Fruit fly (Drosophila melanogaster): ENCODE data around the gene CG2059.

Gene CG2059

dm6 chrX:7318464-7318863, 32.3 kb downstream of the CG2059 start:
- TF ChIP-seq insv (optimal IDR thresholded peaks at IDR 0.05) (no peak), Sin3A (optimal IDR thresholded peaks at IDR 0.05) (no peak), ttk (optimal IDR thresholded peaks at IDR 0.05) (no peak), Myc (optimal IDR thresholded peaks at IDR 0.05) (no peak), psq (optimal IDR thresholded peaks at IDR 0.05) (no peak), h (optimal IDR thresholded peaks at IDR 0.05) (no peak)

- TF ChIP-seq h (optimal IDR thresholded peaks at IDR 0.05) (no peak), ttk (optimal IDR thresholded peaks at IDR 0.05) (no peak), psq (optimal IDR thresholded peaks at IDR 0.05) (no peak)
These were observed 33.0 kb downstream of the CG2059 start for dm6 chrX:7319053-7319702.

DNA sequence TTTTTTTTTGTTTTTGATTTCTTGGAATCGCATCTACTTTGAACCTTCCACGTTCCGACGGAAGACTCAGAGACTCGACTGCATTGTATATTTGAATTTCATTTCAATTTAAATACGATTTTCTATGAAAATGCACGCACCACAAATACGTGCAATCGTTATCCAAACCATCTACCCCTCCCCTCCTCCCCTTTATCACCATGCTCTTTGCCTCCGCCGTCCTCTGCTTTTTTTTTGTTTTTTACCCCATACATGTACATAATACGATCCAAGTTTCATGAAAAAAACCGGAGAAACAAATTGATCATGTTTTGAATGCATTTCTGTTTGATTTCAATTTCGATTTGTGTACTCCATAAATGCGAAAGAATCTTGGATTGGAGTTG, 33.5 kb downstream of the CG2059 start:
- TF ChIP-seq psq (optimal IDR thresholded peaks at IDR 0.05), result no peak
- TF ChIP-seq Myc (optimal IDR thresholded peaks at IDR 0.05), result no peak
- no peak for TF ChIP-seq ttk (optimal IDR thresholded peaks at IDR 0.05)
- TF ChIP-seq insv (optimal IDR thresholded peaks at IDR 0.05), result no peak
- TF ChIP-seq Sin3A (optimal IDR thresholded peaks at IDR 0.05), result no peak
- TF ChIP-seq h (optimal IDR thresholded peaks at IDR 0.05), result no peak

- no peak for TF ChIP-seq Myc (optimal IDR thresholded peaks at IDR 0.05)
- TF ChIP-seq insv (optimal IDR thresholded peaks at IDR 0.05), result no peak
- TF ChIP-seq Sin3A (optimal IDR thresholded peaks at IDR 0.05), result no peak
- no peak for TF ChIP-seq h (optimal IDR thresholded peaks at IDR 0.05)
- no peak for TF ChIP-seq psq (optimal IDR thresholded peaks at IDR 0.05)
- TF ChIP-seq ttk (optimal IDR thresholded peaks at IDR 0.05), result no peak
These were observed 34.5 kb downstream of the CG2059 start for dm6 chrX:7320455-7321224.

- TF ChIP-seq Sin3A (optimal IDR thresholded peaks at IDR 0.05) (no peak), psq (optimal IDR thresholded peaks at IDR 0.05) (no peak), Myc (optimal IDR thresholded peaks at IDR 0.05) (no peak)
These were observed 35.7 kb downstream of the CG2059 start for dm6 chrX:7321829-7322228.

- TF ChIP-seq psq (optimal IDR thresholded peaks at IDR 0.05) (no peak), ttk (optimal IDR thresholded peaks at IDR 0.05) (no peak), h (optimal IDR thresholded peaks at IDR 0.05) (no peak), Myc (optimal IDR thresholded peaks at IDR 0.05) (no peak), Sin3A (optimal IDR thresholded peaks at IDR 0.05) (no peak), insv (optimal IDR thresholded peaks at IDR 0.05) (no peak)
These were observed 37.7 kb downstream of the CG2059 start, which contains the start of the genes Atg5 and Dok for dm6 chrX:7323649-7324511. Gene Atg5 (minus strand): TSS chrX:7323770. Gene Dok (plus strand): TSS chrX:7324214.

dm6 chrX:7324816-7325246, 38.7 kb downstream of the CG2059 start:
- TF ChIP-seq insv (optimal IDR thresholded peaks at IDR 0.05) (no peak), h (optimal IDR thresholded peaks at IDR 0.05) (no peak), ttk (optimal IDR thresholded peaks at IDR 0.05) (no peak), psq (optimal IDR thresholded peaks at IDR 0.05) (no peak), Sin3A (optimal IDR thresholded peaks at IDR 0.05) (no peak), Myc (optimal IDR thresholded peaks at IDR 0.05) (no peak)

DNA sequence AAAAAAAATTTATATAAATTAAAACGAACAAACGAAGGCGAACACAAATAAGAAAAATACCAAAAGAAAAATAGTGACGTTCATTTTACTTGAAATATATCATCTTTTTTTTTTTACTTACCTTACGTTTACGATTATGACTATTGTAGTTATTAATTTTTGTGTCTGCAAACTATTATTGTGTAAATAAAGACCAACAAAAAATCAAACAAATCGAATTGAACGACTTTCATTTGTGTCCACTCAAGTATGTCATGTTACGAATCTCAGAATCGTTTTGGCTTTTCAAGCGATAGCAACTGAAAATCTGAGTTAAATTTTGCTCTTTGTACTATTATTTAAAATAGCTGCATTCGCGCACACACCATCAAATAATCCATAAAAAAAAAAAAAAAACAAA, 42.6 kb downstream of the CG2059 start, which contains the start of gene Acsf3:
Acsf3 (plus strand) TSS at position 301 of the 400 bp plus-strand sequence.
- TF ChIP-seq h (optimal IDR thresholded peaks at IDR 0.05) (no peak), insv (optimal IDR thresholded peaks at IDR 0.05) (no peak), Myc (optimal IDR thresholded peaks at IDR 0.05) (no peak), Sin3A (optimal IDR thresholded peaks at IDR 0.05) (no peak), ttk (optimal IDR thresholded peaks at IDR 0.05) (no peak), psq (optimal IDR thresholded peaks at IDR 0.05) (no peak)

DNA sequence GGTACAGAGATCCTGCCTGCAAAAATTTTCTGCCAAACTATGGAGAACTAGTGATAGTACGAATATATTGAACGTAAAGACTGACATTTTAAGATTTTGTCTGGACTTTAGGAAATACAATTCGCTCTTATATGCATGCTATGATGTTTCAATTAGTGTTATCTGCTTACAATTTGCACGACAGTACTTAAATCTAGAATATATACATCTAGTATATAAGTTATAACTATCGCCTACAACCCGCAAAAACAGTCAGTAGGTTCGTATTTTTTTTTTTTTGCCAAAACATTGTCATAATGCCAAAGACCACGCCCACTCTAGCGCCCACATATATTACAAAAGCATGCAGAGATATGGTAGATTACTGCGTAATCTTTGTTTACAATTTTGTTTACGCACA, 45.9 kb downstream of the CG2059 start, which contains the start of gene CG42780:
CG42780 (minus strand) TSS at position 101 of the 400 bp plus-strand sequence.
- no peak for TF ChIP-seq insv (optimal IDR thresholded peaks at IDR 0.05)
- no peak for TF ChIP-seq ttk (optimal IDR thresholded peaks at IDR 0.05)
- no peak for TF ChIP-seq psq (optimal IDR thresholded peaks at IDR 0.05)
- TF ChIP-seq h (optimal IDR thresholded peaks at IDR 0.05), result no peak
- no peak for TF ChIP-seq Myc (optimal IDR thresholded peaks at IDR 0.05)
- TF ChIP-seq Sin3A (optimal IDR thresholded peaks at IDR 0.05), result no peak

DNA sequence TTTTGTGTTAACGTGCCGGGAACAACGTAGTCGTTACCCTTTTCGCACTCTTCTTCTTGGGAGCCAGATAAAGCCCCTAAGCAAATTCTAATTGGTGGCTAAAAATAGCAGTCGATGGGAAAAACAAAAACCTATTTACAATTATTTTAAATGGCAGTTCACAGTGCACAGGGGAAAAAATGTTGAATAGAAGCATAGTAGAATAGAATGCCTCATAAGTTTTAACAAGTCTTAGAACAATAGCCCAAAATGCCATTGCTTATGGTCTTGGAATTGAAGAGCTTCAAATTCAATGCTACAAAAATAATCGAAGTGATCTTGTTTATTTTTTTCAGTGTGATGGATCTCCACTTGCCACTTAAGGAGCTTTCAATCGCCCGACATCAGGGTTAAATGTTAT, 46.3 kb downstream of the CG2059 start:
- no peak for TF ChIP-seq Myc (optimal IDR thresholded peaks at IDR 0.05)
- TF ChIP-seq insv (optimal IDR thresholded peaks at IDR 0.05), result no peak
- no peak for TF ChIP-seq h (optimal IDR thresholded peaks at IDR 0.05)
- no peak for TF ChIP-seq psq (optimal IDR thresholded peaks at IDR 0.05)
- TF ChIP-seq Sin3A (optimal IDR thresholded peaks at IDR 0.05), result no peak
- TF ChIP-seq ttk (optimal IDR thresholded peaks at IDR 0.05), result no peak

DNA sequence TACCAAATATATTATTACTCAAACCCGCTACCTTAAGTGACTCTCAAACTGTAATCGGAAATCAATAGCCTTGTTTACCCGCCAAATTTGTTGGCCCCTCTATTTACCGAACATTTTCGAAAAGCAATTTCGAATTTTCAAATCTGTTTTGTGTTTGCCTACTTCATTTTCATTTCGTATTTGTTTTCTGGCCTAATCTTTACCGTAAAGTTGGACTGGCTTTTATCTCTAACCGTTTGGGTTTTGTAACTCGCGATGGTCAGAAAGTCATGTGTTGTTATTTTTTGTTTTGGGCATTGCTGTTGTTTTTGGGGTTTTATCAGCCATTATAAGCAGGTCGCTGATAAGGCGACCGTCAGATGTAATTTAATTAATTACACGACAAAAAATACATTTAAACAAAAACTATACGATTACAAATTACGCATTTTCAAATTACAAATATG, 47.2 kb downstream of the CG2059 start:
- no peak for TF ChIP-seq Myc (optimal IDR thresholded peaks at IDR 0.05)
- TF ChIP-seq insv (optimal IDR thresholded peaks at IDR 0.05), result no peak
- TF ChIP-seq psq (optimal IDR thresholded peaks at IDR 0.05), result no peak
- no peak for TF ChIP-seq h (optimal IDR thresholded peaks at IDR 0.05)
- no peak for TF ChIP-seq Sin3A (optimal IDR thresholded peaks at IDR 0.05)
- no peak for TF ChIP-seq ttk (optimal IDR thresholded peaks at IDR 0.05)
